Fruit fly (Drosophila melanogaster): Measurements from ENCODE around the gene Dad.

The Dad gene

dm6 chr3R:17117607-17118327 is 64.0 kb downstream of the Dad start (continued):
- peak in 1 of 2 experiments; percentile 10 for TF ChIP-seq Pdp1 (GFP tag; optimal IDR thresholded peaks at IDR 0.05)
- no peak for TF ChIP-seq CG3163 (GFP tag; optimal IDR thresholded peaks at IDR 0.05)
- TF ChIP-seq hth (optimal IDR thresholded peaks at IDR 0.05): no peak
- no peak for TF ChIP-seq CG11085 (GFP tag; IDR thresholded peaks at IDR 0.05)
- TF ChIP-seq CG12299 (tag; optimal IDR thresholded peaks at IDR 0.05): no peak
- TF ChIP-seq CG9932 (GFP tag; IDR thresholded peaks at IDR 0.05): no peak
- no peak for TF ChIP-seq sr (GFP tag; IDR thresholded peaks at IDR 0.05)
- TF ChIP-seq CkIIα-i1 (GFP tag; IDR thresholded peaks at IDR 0.05): no peak
- TF ChIP-seq CG2678 (tag; optimal IDR thresholded peaks at IDR 0.05): peak; percentile 42
- no peak for TF ChIP-seq Aef1 (GFP tag; IDR thresholded peaks at IDR 0.05)
- no peak for TF ChIP-seq dan (GFP tag; IDR thresholded peaks at IDR 0.05)
- TF ChIP-seq so (GFP tag; IDR thresholded peaks at IDR 0.05): no peak
- no peak for TF ChIP-seq CG6854 (GFP tag; optimal IDR thresholded peaks at IDR 0.05)
- no peak for TF ChIP-seq Neu2 (GFP tag; optimal IDR thresholded peaks at IDR 0.05; ENCODE audit: borderline replicate concordance)
- TF ChIP-seq schlank (tag; optimal IDR thresholded peaks at IDR 0.05): no peak
- TF ChIP-seq Ada2b (GFP tag; IDR thresholded peaks at IDR 0.05): no peak
- no peak for TF ChIP-seq Hr39 (optimal IDR thresholded peaks at IDR 0.05)
- no peak for TF ChIP-seq CG6765 (GFP tag; optimal IDR thresholded peaks at IDR 0.05)
- no peak for TF ChIP-seq CG14441 (GFP tag; IDR thresholded peaks at IDR 0.05)
- no peak for TF ChIP-seq Abd-B (GFP tag; optimal IDR thresholded peaks at IDR 0.05)
- no peak for TF ChIP-seq CG17912 (GFP tag; optimal IDR thresholded peaks at IDR 0.05)
- peak; percentile 58; the same call in 1 of the 2 replicates for TF ChIP-seq Xrp1 (GFP tag; IDR thresholded peaks at IDR 0.05)
- no peak for TF ChIP-seq Mrtf (GFP tag; IDR thresholded peaks at IDR 0.05)
- TF ChIP-seq crc (GFP tag; optimal IDR thresholded peaks at IDR 0.05): no peak
- no peak for TF ChIP-seq twi (tag; optimal IDR thresholded peaks at IDR 0.05)
- no peak for TF ChIP-seq mirr (GFP tag; optimal IDR thresholded peaks at IDR 0.05)
- peak; percentile 64 for TF ChIP-seq nmo (GFP tag; optimal IDR thresholded peaks at IDR 0.05)
- no peak for TF ChIP-seq lab (GFP tag; optimal IDR thresholded peaks at IDR 0.05)
- TF ChIP-seq CG11504 (tag; optimal IDR thresholded peaks at IDR 0.05): peak; percentile 19
- no peak for TF ChIP-seq salm (tag; optimal IDR thresholded peaks at IDR 0.05)
- no peak for TF ChIP-seq CG15269 (tag; optimal IDR thresholded peaks at IDR 0.05)
- no peak for TF ChIP-seq slp2 (GFP tag; optimal IDR thresholded peaks at IDR 0.05)
- TF ChIP-seq Ssrp (tag; optimal IDR thresholded peaks at IDR 0.05): peak; percentile 35
- no peak for TF ChIP-seq CG18619 (GFP tag; optimal IDR thresholded peaks at IDR 0.05)
- no peak for TF ChIP-seq ERR (GFP tag; optimal IDR thresholded peaks at IDR 0.05)
- TF ChIP-seq Blimp-1 (GFP tag; optimal IDR thresholded peaks at IDR 0.05): peak; percentile 39
- TF ChIP-seq Chrac-16 (GFP tag; optimal IDR thresholded peaks at IDR 0.05): no peak
- TF ChIP-seq CG1602 (GFP tag; optimal IDR thresholded peaks at IDR 0.05): no peak
- TF ChIP-seq PHDP (tag; optimal IDR thresholded peaks at IDR 0.05): peak; percentile 25
- no peak for TF ChIP-seq Atf-2 (GFP tag; optimal IDR thresholded peaks at IDR 0.05)
- no peak for TF ChIP-seq Lpt (GFP tag; optimal IDR thresholded peaks at IDR 0.05)
- no peak for TF ChIP-seq CG11560 (tag; IDR thresholded peaks at IDR 0.05)
- no peak for TF ChIP-seq dpn (GFP tag; optimal IDR thresholded peaks at IDR 0.05)
- TF ChIP-seq ind (GFP tag; optimal IDR thresholded peaks at IDR 0.05): no peak
- no peak for TF ChIP-seq ewg (GFP tag; optimal IDR thresholded peaks at IDR 0.05)
- TF ChIP-seq CG6254 (GFP tag; optimal IDR thresholded peaks at IDR 0.05): no peak
- TF ChIP-seq CG12219 (GFP tag; optimal IDR thresholded peaks at IDR 0.05): no peak
- no peak for TF ChIP-seq lbe (GFP tag; optimal IDR thresholded peaks at IDR 0.05)
- TF ChIP-seq Drgx (GFP tag; IDR thresholded peaks at IDR 0.05): no peak
- no peak for TF ChIP-seq CG7357 (GFP tag; IDR thresholded peaks at IDR 0.05)
- TF ChIP-seq CG2712 (tag; optimal IDR thresholded peaks at IDR 0.05): peak; percentile 68

All from whole organism, embryonic.